Fruit fly (Drosophila melanogaster) whole organism: ENCODE measurements around the gene miple1.

Source experiments
- CG8478 ChIP-seq: fragments of >200 bp; optimal IDR thresholded peaks from 2 replicates; lab custom pipeline; 2018; ENCODE audit warnings: inconsistent platforms
- EcR ChIP-seq, 2 experiments: fragments of >200 bp; optimal IDR thresholded peaks; 2 replicates each; lab custom pipeline; 2017; ENCODE audit warnings: missing biosample characterization in 2 of 2, missing genetic modification characterization in 2 of 2, missing genetic modification reagents in 2 of 2
- pan ChIP-seq: fragments of >200 bp; optimal IDR thresholded peaks from 2 replicates; lab custom pipeline; 2017
- psq ChIP-seq: fragments of >200 bp; optimal IDR thresholded peaks from 2 replicates; lab custom pipeline; 2017
- usp ChIP-seq: fragments of >200 bp; optimal IDR thresholded peaks from 2 replicates; lab custom pipeline; 2017; ENCODE audit warnings: missing biosample characterization, missing genetic modification characterization, mixed read lengths

dm6 chr3L:264378-265151, 2.5 kb upstream of the miple1 start, which contains the start of the genes Tudor-SN and mRpL17:
- TF ChIP-seq psq (lab: Kevin White, UChicago) (no peak), CG8478 (lab: Kevin White, UChicago) (no peak), pan (no peak), usp (GFP tag; lab: Kevin White, UChicago) (no peak), EcR (GFP tag; optimal IDR thresholded peaks at IDR 0.05; lab: Kevin White, UChicago) (no peak)
